Fruit fly (Drosophila melanogaster) whole organism, embryonic: ENCODE results near the gene CG15725.
A peak's percentile ranks its signal among the peaks of the same experiment; 100 is the strongest.

Source experiments
- Adf1 ChIP-seq: fragments of 200-800 bp; sonication (Bioruptor generic); IDR thresholded peaks from 2 replicates; pipeline ENCODE4 v1.3.6; 2022; ENCODE audit warnings: missing biosample characterization, missing genetic modification characterization
- Blimp-1 ChIP-seq: fragments of 200-800 bp; sonication (Bioruptor generic); optimal IDR thresholded peaks from 3 replicates; lab custom pipeline; 2018; ENCODE audit warnings: missing biosample characterization, missing genetic modification characterization, mild to moderate bottlenecking, moderate library complexity, missing genetic modification reagents
- CG10147 ChIP-seq: fragments of 200-800 bp; sonication (Bioruptor generic); optimal IDR thresholded peaks from 2 replicates; lab custom pipeline; 2019; ENCODE audit warnings: missing biosample characterization, mild to moderate bottlenecking, missing genetic modification characterization, moderate library complexity
- CG12104 ChIP-seq: fragments of 200-800 bp; sonication (Bioruptor generic); optimal IDR thresholded peaks from 3 replicates; lab custom pipeline; 2016; ENCODE audit warnings: missing biosample characterization, missing genetic modification characterization
- CG12391 ChIP-seq: fragments of 200-800 bp; sonication (Bioruptor generic); optimal IDR thresholded peaks from 3 replicates; lab custom pipeline; 2018; ENCODE audit warnings: missing biosample characterization, mild to moderate bottlenecking, missing genetic modification characterization, moderate library complexity
- CG13424 ChIP-seq: fragments of 200-800 bp; sonication (Bioruptor generic); optimal IDR thresholded peaks from 2 replicates; lab custom pipeline; 2019; ENCODE audit warnings: missing biosample characterization, mild to moderate bottlenecking, missing genetic modification characterization, moderate library complexity
- CG15269 ChIP-seq: fragments of 200-800 bp; sonication (Bioruptor generic); optimal IDR thresholded peaks from 2 replicates; lab custom pipeline; 2018; ENCODE audit warnings: missing biosample characterization, mild to moderate bottlenecking, missing genetic modification characterization, moderate library complexity
- CG18599 ChIP-seq: fragments of 200-800 bp; sonication (Bioruptor generic); optimal IDR thresholded peaks from 3 replicates; lab custom pipeline; 2017; ENCODE audit warnings: missing biosample characterization, missing genetic modification characterization, mild to moderate bottlenecking, moderate library complexity, missing genetic modification reagents
- CG2199 ChIP-seq: fragments of 200-800 bp; sonication (Bioruptor generic); IDR thresholded peaks from 3 replicates; pipeline ENCODE4 v1.3.6; 2022; ENCODE audit warnings: missing biosample characterization, missing genetic modification characterization
- CG30403 ChIP-seq: fragments of 200-800 bp; sonication (Bioruptor generic); optimal IDR thresholded peaks from 3 replicates; lab custom pipeline; 2016; ENCODE audit warnings: missing biosample characterization, missing genetic modification characterization
- CG31224 ChIP-seq: fragments of 200-800 bp; sonication (Bioruptor generic); IDR thresholded peaks from 2 replicates; pipeline ENCODE4 v1.3.6; 2022; ENCODE audit warnings: missing biosample characterization, missing genetic modification characterization
- CG3847 ChIP-seq: fragments of 200-800 bp; sonication (Bioruptor generic); IDR thresholded peaks from 2 replicates; pipeline ENCODE4 v1.3.6; 2022; ENCODE audit warnings: missing biosample characterization, missing genetic modification characterization
- CG7271 ChIP-seq: fragments of 200-800 bp; sonication (Bioruptor generic); optimal IDR thresholded peaks from 2 replicates; lab custom pipeline; 2018; ENCODE audit warnings: missing biosample characterization, mild to moderate bottlenecking, missing genetic modification characterization, moderate library complexity
- CG7357 ChIP-seq: fragments of 200-800 bp; sonication (Bioruptor generic); IDR thresholded peaks from 3 replicates; pipeline ENCODE4 v1.3.6; 2022; ENCODE audit warnings: missing biosample characterization, missing genetic modification characterization
- CG8290 ChIP-seq, 3 experiments: fragments of 200-800 bp; sonication (Bioruptor generic); optimal IDR thresholded peaks; 2 replicates each; lab custom pipeline; 2016 to 2019; ENCODE audit warnings: missing biosample characterization in 3 of 3, missing genetic modification characterization in 3 of 3, mild to moderate bottlenecking in 2 of 3, moderate library complexity in 1 of 3
- Fer3 ChIP-seq: fragments of 200-800 bp; sonication (Bioruptor generic); optimal IDR thresholded peaks from 2 replicates; lab custom pipeline; 2018; ENCODE audit warnings: missing biosample characterization, mild to moderate bottlenecking, missing genetic modification characterization, moderate library complexity
- Hmr ChIP-seq: fragments of 200-800 bp; sonication (Bioruptor generic); optimal IDR thresholded peaks from 3 replicates; lab custom pipeline; 2017; ENCODE audit warnings: mild to moderate bottlenecking, missing biosample characterization, missing genetic modification reagents, missing genetic modification characterization
- Hr51 ChIP-seq, 2 experiments: fragments of 200-800 bp; sonication (Bioruptor generic); optimal IDR thresholded peaks; 2 replicates in 1 of 2; 3 replicates in 1 of 2; lab custom pipeline; 2016 to 2018; ENCODE audit warnings: missing biosample characterization in 2 of 2, missing genetic modification characterization in 2 of 2, mild to moderate bottlenecking in 1 of 2, moderate library complexity in 1 of 2
- Lim3 ChIP-seq: fragments of 200-800 bp; sonication (Bioruptor generic); IDR thresholded peaks from 2 replicates; pipeline ENCODE4 v1.3.6; 2022; ENCODE audit warnings: missing biosample characterization, missing genetic modification characterization
- MBD-R2 ChIP-seq: fragments of 200-800 bp; sonication (Bioruptor generic); IDR thresholded peaks from 2 replicates; pipeline ENCODE4 v1.3.6; 2022; ENCODE audit warnings: missing biosample characterization, missing genetic modification characterization
- Med ChIP-seq: fragments of 200-800 bp; sonication (Bioruptor generic); peaks from one replicate; lab custom pipeline; 2016; ENCODE audit warnings: missing biosample characterization, missing genetic modification characterization, mild to moderate bottlenecking, inconsistent platforms, moderate library complexity
- Meics ChIP-seq: fragments of 200-800 bp; sonication (Bioruptor generic); optimal IDR thresholded peaks from 2 replicates; lab custom pipeline; 2017; ENCODE audit warnings: missing biosample characterization, mild to moderate bottlenecking, missing genetic modification characterization
- NC2α ChIP-seq: fragments of 200-800 bp; sonication (Bioruptor generic); optimal IDR thresholded peaks from 2 replicates; lab custom pipeline; 2016; ENCODE audit warnings: missing biosample characterization, missing genetic modification characterization
- Pdp1 ChIP-seq, 2 experiments: fragments of 200-800 bp; sonication (Bioruptor generic); optimal IDR thresholded peaks; 3 replicates each; lab custom pipeline; 2016; ENCODE audit warnings: missing biosample characterization in 2 of 2, missing genetic modification characterization in 2 of 2, mild to moderate bottlenecking in 1 of 2, moderate library complexity in 1 of 2
- Rfx ChIP-seq: fragments of 200-800 bp; sonication (Bioruptor generic); IDR thresholded peaks from 2 replicates; pipeline ENCODE4 v1.3.6; 2022; ENCODE audit warnings: missing biosample characterization, missing genetic modification characterization
- Sox100B ChIP-seq: fragments of 200-800 bp; sonication (Bioruptor generic); optimal IDR thresholded peaks from 3 replicates; lab custom pipeline; 2018; ENCODE audit warnings: missing biosample characterization, mild to moderate bottlenecking, missing genetic modification characterization
- Taf1 ChIP-seq: fragments of 200-800 bp; sonication (Bioruptor generic); IDR thresholded peaks from 2 replicates; pipeline ENCODE4 v1.3.6; 2022; ENCODE audit warnings: missing biosample characterization, missing genetic modification characterization
- abd-A ChIP-seq: fragments of 200-800 bp; sonication (Bioruptor generic); optimal IDR thresholded peaks from 3 replicates; lab custom pipeline; 2019; ENCODE audit warnings: missing biosample characterization, mild to moderate bottlenecking, missing genetic modification characterization, moderate library complexity
- bab2 ChIP-seq: fragments of 200-800 bp; sonication (Bioruptor generic); optimal IDR thresholded peaks from 2 replicates; lab custom pipeline; 2016; ENCODE audit warnings: missing biosample characterization, missing genetic modification characterization
- bsh ChIP-seq, 2 experiments: fragments of 200-800 bp; sonication (Bioruptor generic); optimal IDR thresholded peaks; 2 replicates each; lab custom pipeline; 2017 to 2018; ENCODE audit warnings: mild to moderate bottlenecking in 2 of 2, missing biosample characterization in 2 of 2, missing genetic modification characterization in 2 of 2, moderate library complexity in 1 of 2
- caup ChIP-seq: fragments of 200-800 bp; sonication (Bioruptor generic); optimal IDR thresholded peaks from 3 replicates; lab custom pipeline; 2017; ENCODE audit warnings: missing biosample characterization, mild to moderate bottlenecking, missing genetic modification characterization, moderate library complexity; ENCODE audit not compliant: severe bottlenecking
- cg ChIP-seq: fragments of 200-800 bp; sonication (Bioruptor generic); optimal IDR thresholded peaks from 3 replicates; lab custom pipeline; 2019; ENCODE audit warnings: missing biosample characterization, mild to moderate bottlenecking, missing genetic modification characterization, moderate library complexity
- chm ChIP-seq: fragments of 200-800 bp; sonication (Bioruptor generic); IDR thresholded peaks from 2 replicates; pipeline ENCODE4 v1.3.6; 2022; ENCODE audit warnings: missing biosample characterization, missing genetic modification characterization
- cwo ChIP-seq: fragments of 200-800 bp; sonication (Bioruptor generic); optimal IDR thresholded peaks from 3 replicates; lab custom pipeline; 2017; ENCODE audit warnings: missing biosample characterization, missing genetic modification characterization, mild to moderate bottlenecking, moderate library complexity, missing genetic modification reagents
- dpn ChIP-seq, 2 experiments: fragments of 200-800 bp; sonication (Bioruptor generic); optimal IDR thresholded peaks; 3 replicates each; lab custom pipeline; 2016; ENCODE audit warnings: missing biosample characterization in 2 of 2, missing genetic modification characterization in 2 of 2
- esg ChIP-seq: fragments of 200-800 bp; sonication (Bioruptor generic); conservative IDR thresholded peaks from 2 replicates; pipeline ENCODE4 v1.3.6; 2022; ENCODE audit warnings: missing biosample characterization, missing genetic modification characterization
- grau ChIP-seq: fragments of 200-800 bp; optimal IDR thresholded peaks from 3 replicates; lab custom pipeline; 2019; ENCODE audit warnings: missing biosample characterization, mild to moderate bottlenecking, missing genetic modification characterization, moderate library complexity
- gro ChIP-seq: fragments of 200-800 bp; sonication (Bioruptor generic); optimal IDR thresholded peaks from 2 replicates; lab custom pipeline; 2016; ENCODE audit warnings: missing biosample characterization, missing genetic modification characterization
- lilli ChIP-seq: fragments of 200-800 bp; sonication (Bioruptor generic); optimal IDR thresholded peaks from 3 replicates; lab custom pipeline; 2016; ENCODE audit warnings: missing biosample characterization, missing genetic modification characterization
- lmd ChIP-seq: fragments of 200-800 bp; sonication (Bioruptor generic); IDR thresholded peaks from 2 replicates; pipeline ENCODE4 v1.3.6; 2022; ENCODE audit warnings: missing biosample characterization, missing genetic modification characterization
- nom ChIP-seq: fragments of 200-800 bp; sonication (Bioruptor generic); optimal IDR thresholded peaks from 2 replicates; lab custom pipeline; 2017; ENCODE audit warnings: missing biosample characterization, missing genetic modification characterization, mild to moderate bottlenecking, moderate library complexity, missing genetic modification reagents
- pho ChIP-seq: fragments of 200-800 bp; sonication (Bioruptor generic); optimal IDR thresholded peaks from 2 replicates; lab custom pipeline; 2016; ENCODE audit warnings: missing biosample characterization, missing genetic modification characterization
- rib ChIP-seq: fragments of 200-800 bp; sonication (Bioruptor generic); IDR thresholded peaks from 2 replicates; pipeline ENCODE4 v1.3.6; 2022; ENCODE audit warnings: missing biosample characterization, missing genetic modification characterization
- sisA ChIP-seq: fragments of 200-800 bp; sonication (Bioruptor generic); IDR thresholded peaks from 2 replicates; pipeline ENCODE4 v1.3.6; 2022; ENCODE audit warnings: missing biosample characterization, missing genetic modification characterization
- slbo ChIP-seq: fragments of 200-800 bp; sonication (Bioruptor generic); IDR thresholded peaks from 2 replicates; pipeline ENCODE4 v1.3.6; 2022; ENCODE audit warnings: missing biosample characterization, missing genetic modification characterization
- unpg ChIP-seq: fragments of 200-800 bp; sonication (Bioruptor generic); optimal IDR thresholded peaks from 3 replicates; lab custom pipeline; 2018; ENCODE audit warnings: missing biosample characterization, mild to moderate bottlenecking, missing genetic modification characterization, moderate library complexity

The CG15725 gene

dm6 chrX:12672317-12673172 is 33.1 kb upstream of the CG15725 start (continued):
- peak; percentile 30 for TF ChIP-seq CG10147 (GFP tag; lab: Kevin White, UChicago)
- TF ChIP-seq nom (GFP tag; lab: Kevin White, UChicago): peak; percentile 91
- TF ChIP-seq Sox100B: no peak
- TF ChIP-seq rib (GFP tag; lab: Robert Waterston, UW): no peak
- peak; percentile 21 for TF ChIP-seq CG30403 (GFP tag; lab: Kevin White, UChicago)
- 0 out of 2 replicates have a peak, but pooled peaks have one; percentile 9 for TF ChIP-seq sisA (GFP tag; lab: Robert Waterston, UW)
- TF ChIP-seq CG2199 (GFP tag; lab: Robert Waterston, UW): 0 out of 3 replicates have a peak, but pooled peaks have one; percentile 24
- no peak for TF ChIP-seq NC2α
- TF ChIP-seq CG8290 (GFP tag; optimal IDR thresholded peaks at IDR 0.05; lab: Kevin White, UChicago): no peak
- TF ChIP-seq CG8290 (tag; optimal IDR thresholded peaks at IDR 0.05; lab: Kevin White, UChicago): peak in 1 of 2 experiments; percentile 64
- TF ChIP-seq CG18599 (GFP tag; lab: Kevin White, UChicago): peak; percentile 37
- peak; percentile 32; the same call in 1 of the 2 replicates for TF ChIP-seq lmd (GFP tag; lab: Robert Waterston, UW)
- TF ChIP-seq CG7357 (GFP tag; lab: Robert Waterston, UW): no peak
- peak; percentile 16 for TF ChIP-seq grau
- 0 out of 2 replicates have a peak, but pooled peaks have one; percentile 20 for TF ChIP-seq CG3847 (GFP tag; lab: Robert Waterston, UW)
- peak; percentile 49 for TF ChIP-seq abd-A (tag; lab: Kevin White, UChicago)
- TF ChIP-seq caup (GFP tag; lab: Kevin White, UChicago): peak; percentile 19
- TF ChIP-seq MBD-R2: 0 out of 2 replicates have a peak, but pooled peaks have one; percentile 10
- TF ChIP-seq Adf1: peak; percentile 17; the same call in 1 of the 2 replicates
- 0 out of 2 replicates have a peak, but pooled peaks have one; percentile 11 for TF ChIP-seq chm (GFP tag; lab: Robert Waterston, UW)
- peak; percentile 18 for TF ChIP-seq gro (GFP tag; lab: Kevin White, UChicago)
- no peak for TF ChIP-seq CG7271 (tag; lab: Kevin White, UChicago)
- peak in 1 of 2 experiments; percentile 65 for TF ChIP-seq bsh (GFP tag; optimal IDR thresholded peaks at IDR 0.05; lab: Kevin White, UChicago)
- no peak for TF ChIP-seq CG13424 (tag; lab: Kevin White, UChicago)
- TF ChIP-seq CG12391 (tag; lab: Kevin White, UChicago): no peak
- TF ChIP-seq Taf1 (GFP tag; lab: Robert Waterston, UW): peak; percentile 49; the same call in 1 of the 2 replicates
- TF ChIP-seq CG31224 (GFP tag; lab: Robert Waterston, UW): peak; percentile 44
- peak; percentile 39 for TF ChIP-seq CG15269
- TF ChIP-seq esg: no peak
- no peak for TF ChIP-seq pho (GFP tag; lab: Kevin White, UChicago)
- TF ChIP-seq Blimp-1 (GFP tag; lab: Kevin White, UChicago): peak; percentile 52
- peak; percentile 74 for TF ChIP-seq cg
- TF ChIP-seq Lim3: no peak
- TF ChIP-seq cwo (GFP tag; lab: Kevin White, UChicago): peak; percentile 27
- TF ChIP-seq lilli (GFP tag; lab: Kevin White, UChicago): peak; percentile 47
- TF ChIP-seq bab2: peak; percentile 3
- TF ChIP-seq Hr51 (GFP tag; optimal IDR thresholded peaks at IDR 0.05; lab: Kevin White, UChicago): peak in 1 of 2 experiments; percentile 20
- TF ChIP-seq Rfx (GFP tag; lab: Robert Waterston, UW): peak; percentile 62
- TF ChIP-seq slbo: 0 out of 2 replicates have a peak, but pooled peaks have one; percentile 18
- TF ChIP-seq CG12104 (GFP tag; lab: Kevin White, UChicago): no peak
- peak; percentile 12 for TF ChIP-seq unpg (GFP tag; lab: Kevin White, UChicago)
- TF ChIP-seq Pdp1 (GFP tag; optimal IDR thresholded peaks at IDR 0.05; lab: Kevin White, UChicago): peak in 1 of 2 experiments; percentile 76
- TF ChIP-seq Med: peak; percentile 82
- peak; percentile 2 for TF ChIP-seq Fer3
- peak; percentile 37 for TF ChIP-seq Meics (GFP tag; lab: Kevin White, UChicago)
- peak; percentile 40 for TF ChIP-seq Hmr (GFP tag; lab: Kevin White, UChicago)
- TF ChIP-seq dpn (GFP tag; optimal IDR thresholded peaks at IDR 0.05; lab: Kevin White, UChicago): peak in 1 of 2 experiments; percentile 8
